Fruit fly (Drosophila melanogaster): Measurements from ENCODE around the gene Rcd-1r.

Gene Rcd-1r

dm6 chr2L:8974506-8974905 is 39.4 kb downstream of the Rcd-1r start:
- peak; percentile 21 for TF ChIP-seq N (GFP tag; optimal IDR thresholded peaks at IDR 0.05)
- no peak for TF ChIP-seq HLH106 (tag; optimal IDR thresholded peaks at IDR 0.05)
- peak; percentile 41 for TF ChIP-seq Myc (optimal IDR thresholded peaks at IDR 0.05)

dm6 chr2L:8972905-8973304 is 41.0 kb downstream of the Rcd-1r start:
- no peak for TF ChIP-seq ey (GFP tag; optimal IDR thresholded peaks at IDR 0.05)

- TF ChIP-seq Hnf4 (GFP tag; optimal IDR thresholded peaks at IDR 0.05) (no peak), CG9705 (GFP tag; optimal IDR thresholded peaks at IDR 0.05) (no peak), Jra (GFP tag; optimal IDR thresholded peaks at IDR 0.05) (no peak), Hr83 (GFP tag; optimal IDR thresholded peaks at IDR 0.05; ENCODE audit: poor library complexity, severe bottlenecking) (no peak), tai (GFP tag; optimal IDR thresholded peaks at IDR 0.05) (no peak), psq (GFP tag; optimal IDR thresholded peaks at IDR 0.05) (no peak), dsf (GFP tag; optimal IDR thresholded peaks at IDR 0.05; ENCODE audit: borderline replicate concordance) (no peak), HLH106 (tag; optimal IDR thresholded peaks at IDR 0.05) (no peak), lola (GFP tag; optimal IDR thresholded peaks at IDR 0.05) (no peak), sage (GFP tag; optimal IDR thresholded peaks at IDR 0.05) (no peak), rgr (GFP tag; optimal IDR thresholded peaks at IDR 0.05) (no peak), Hr78 (GFP tag; optimal IDR thresholded peaks at IDR 0.05) (no peak), brk (GFP tag; optimal IDR thresholded peaks at IDR 0.05) (no peak), woc (GFP tag; optimal IDR thresholded peaks at IDR 0.05) (no peak), Myc (optimal IDR thresholded peaks at IDR 0.05) (no peak)
Measured at dm6 chr2L:8967235-8967634, 46.6 kb downstream of the Rcd-1r start, which contains the start of gene CG18088. TSS of gene CG18088 (plus strand) at chr2L:8967535.

dm6 chr2L:8964657-8965056 is 49.2 kb downstream of the Rcd-1r start, which contains the start of gene CG32984:
TSS of gene CG32984 (plus strand) at chr2L:8964957.
- TF ChIP-seq Jra (GFP tag; optimal IDR thresholded peaks at IDR 0.05) = no peak
- no peak for TF ChIP-seq usp (GFP tag; optimal IDR thresholded peaks at IDR 0.05)
- TF ChIP-seq psq (GFP tag; optimal IDR thresholded peaks at IDR 0.05) = no peak
- TF ChIP-seq Mio (GFP tag; optimal IDR thresholded peaks at IDR 0.05) = no peak
- TF ChIP-seq woc (GFP tag; optimal IDR thresholded peaks at IDR 0.05) = no peak
- no peak for TF ChIP-seq tai (GFP tag; optimal IDR thresholded peaks at IDR 0.05)
- no peak for TF ChIP-seq lola (GFP tag; optimal IDR thresholded peaks at IDR 0.05)
- no peak for TF ChIP-seq Dfd (GFP tag; optimal IDR thresholded peaks at IDR 0.05)
- no peak for TF ChIP-seq Rel (GFP tag; optimal IDR thresholded peaks at IDR 0.05)
- no peak for TF ChIP-seq Rel (tag; optimal IDR thresholded peaks at IDR 0.05)
- TF ChIP-seq brk (GFP tag; optimal IDR thresholded peaks at IDR 0.05) = no peak
- no peak for TF ChIP-seq h (GFP tag; optimal IDR thresholded peaks at IDR 0.05)
- no peak for TF ChIP-seq CrebA (GFP tag; optimal IDR thresholded peaks at IDR 0.05; ENCODE audit: borderline replicate concordance)
- no peak for TF ChIP-seq dmrt93B (GFP tag; optimal IDR thresholded peaks at IDR 0.05)
- TF ChIP-seq Sp1 (GFP tag; optimal IDR thresholded peaks at IDR 0.05) = no peak
- TF ChIP-seq sv (GFP tag; optimal IDR thresholded peaks at IDR 0.05) = no peak

Data from whole organism, wandering third instar larva.